Fruit fly (Drosophila melanogaster): ENCODE measurements around the gene muc.

Gene muc

DNA sequence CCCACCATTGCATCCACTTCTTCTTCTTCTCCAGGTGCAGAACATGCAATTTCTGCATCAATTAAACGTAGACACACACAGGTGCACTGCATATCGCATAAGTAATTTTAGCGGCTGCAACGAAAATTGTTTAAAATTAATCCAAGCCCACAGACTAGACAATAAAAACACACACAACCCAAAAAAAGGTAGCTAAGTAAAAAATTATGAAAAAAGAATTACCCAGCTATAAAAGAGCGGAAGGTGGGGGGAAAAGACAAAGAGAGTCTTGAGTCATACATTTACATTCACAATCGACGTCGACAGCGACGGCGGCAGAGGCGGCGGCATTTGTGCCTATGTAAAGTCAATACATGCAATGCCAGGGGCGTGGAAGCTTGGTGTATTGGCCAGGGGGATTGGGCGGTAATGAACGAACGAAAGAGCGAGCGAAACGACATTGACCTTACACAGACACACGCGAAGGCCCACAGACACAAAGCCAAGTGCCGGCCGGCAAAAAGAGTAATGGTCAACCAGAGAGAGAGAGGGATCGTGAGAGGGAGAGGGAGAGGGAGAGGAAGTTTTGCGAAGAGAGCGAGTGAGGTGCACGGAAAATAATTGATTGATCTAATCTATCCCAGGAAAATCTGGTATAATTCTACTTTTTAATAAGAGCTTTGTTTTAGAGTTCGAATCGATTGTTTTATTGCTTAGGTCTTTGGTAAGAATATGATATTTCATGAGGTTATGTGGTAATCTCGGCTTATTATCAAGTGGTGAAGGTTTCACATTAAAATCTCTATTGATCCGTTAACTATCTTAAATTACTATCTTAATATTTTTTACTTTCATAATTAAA lies 8.3 kb upstream of the muc start (continued):
- peak; percentile 44; the same call in 2 of the 3 replicates for TF ChIP-seq eg (GFP tag; IDR thresholded peaks at IDR 0.05)
- peak; percentile 81 for TF ChIP-seq CG34406 (GFP tag; optimal IDR thresholded peaks at IDR 0.05)
- TF ChIP-seq Ets96B (tag; optimal IDR thresholded peaks at IDR 0.05): peak; percentile 85
- TF ChIP-seq OdsH (GFP tag; optimal IDR thresholded peaks at IDR 0.05): peak; percentile 85
- TF ChIP-seq net (GFP tag; optimal IDR thresholded peaks at IDR 0.05): peak; percentile 67
- TF ChIP-seq Eip75B (GFP tag; optimal IDR thresholded peaks at IDR 0.05): peak; percentile 62
- TF ChIP-seq CG10631 (GFP tag; optimal IDR thresholded peaks at IDR 0.05): peak; percentile 87
- peak; percentile 57 for TF ChIP-seq Eip93F (GFP tag; optimal IDR thresholded peaks at IDR 0.05)
- TF ChIP-seq CG8319 (GFP tag; optimal IDR thresholded peaks at IDR 0.05): peak; percentile 68
- TF ChIP-seq lz (GFP tag; optimal IDR thresholded peaks at IDR 0.05): peak; percentile 83
- peak; percentile 86 for TF ChIP-seq CG8632 (GFP tag; optimal IDR thresholded peaks at IDR 0.05)
- TF ChIP-seq salr (GFP tag; optimal IDR thresholded peaks at IDR 0.05): peak; percentile 42 to 74
- peak; percentile 88 for TF ChIP-seq Met (GFP tag; optimal IDR thresholded peaks at IDR 0.05)
- peak; percentile 98 for TF ChIP-seq svp (GFP tag)
- peak; percentile 89 for TF ChIP-seq achi (GFP tag; optimal IDR thresholded peaks at IDR 0.05)
- peak; percentile 39 for TF ChIP-seq dac (GFP tag; optimal IDR thresholded peaks at IDR 0.05)
- TF ChIP-seq CG11902 (GFP tag; optimal IDR thresholded peaks at IDR 0.05): peak; percentile 42
- peak; percentile 84 for TF ChIP-seq Sox14 (GFP tag; optimal IDR thresholded peaks at IDR 0.05)
- peak; percentile 77 for TF ChIP-seq CG3032 (tag; optimal IDR thresholded peaks at IDR 0.05)
- peak; percentile 68 for TF ChIP-seq fd59A (GFP tag; optimal IDR thresholded peaks at IDR 0.05)

dm6 chr2L:7419408-7420304 lies 7.0 kb upstream of the muc start:
- TF ChIP-seq acj6 (GFP tag; optimal IDR thresholded peaks at IDR 0.05) (peak; percentile 30), CG8632 (GFP tag; optimal IDR thresholded peaks at IDR 0.05) (peak; percentile 49), salr (GFP tag; optimal IDR thresholded peaks at IDR 0.05) (peak in 1 of 2 experiments; percentile 43), Eip93F (GFP tag; optimal IDR thresholded peaks at IDR 0.05) (no peak), Eip78C (GFP tag) (peak; percentile 86), CG34406 (GFP tag; optimal IDR thresholded peaks at IDR 0.05) (peak; percentile 70), CG16779 (tag; optimal IDR thresholded peaks at IDR 0.05) (peak; percentile 44), CG4318 (GFP tag; optimal IDR thresholded peaks at IDR 0.05) (peak; percentile 38), fkh (GFP tag; optimal IDR thresholded peaks at IDR 0.05) (no peak), vri (GFP tag; optimal IDR thresholded peaks at IDR 0.05) (no peak), CG6163 (GFP tag; IDR thresholded peaks at IDR 0.05) (peak; percentile 65), CG1621 (tag; optimal IDR thresholded peaks at IDR 0.05) (no peak), CG3032 (tag; optimal IDR thresholded peaks at IDR 0.05) (peak; percentile 77), esn (GFP tag; optimal IDR thresholded peaks at IDR 0.05) (peak; percentile 89), CG6854 (GFP tag; optimal IDR thresholded peaks at IDR 0.05) (peak; percentile 31), CG15336 (GFP tag; IDR thresholded peaks at IDR 0.05) (peak; percentile 64), Hr38 (GFP tag; optimal IDR thresholded peaks at IDR 0.05) (no peak), CG11294 (GFP tag; IDR thresholded peaks at IDR 0.05) (0 out of 2 replicates have a peak, but pooled peaks have one; percentile 11), CG10669 (GFP tag; optimal IDR thresholded peaks at IDR 0.05) (peak; percentile 64), CG11902 (GFP tag; optimal IDR thresholded peaks at IDR 0.05) (peak; percentile 40), pdm3 (GFP tag; optimal IDR thresholded peaks at IDR 0.05) (peak; percentile 65), Ets96B (tag; optimal IDR thresholded peaks at IDR 0.05) (peak; percentile 58), CG31627 (GFP tag; optimal IDR thresholded peaks at IDR 0.05) (peak; percentile 65), topi (GFP tag; optimal IDR thresholded peaks at IDR 0.05) (peak; percentile 82), Hr39 (GFP tag; optimal IDR thresholded peaks at IDR 0.05) (peak; percentile 69), ss (GFP tag; optimal IDR thresholded peaks at IDR 0.05) (peak in 1 of 2 experiments; percentile 76), cyc (GFP tag; optimal IDR thresholded peaks at IDR 0.05) (peak; percentile 69), Hr4 (GFP tag; optimal IDR thresholded peaks at IDR 0.05) (peak; percentile 44), CG10631 (GFP tag; optimal IDR thresholded peaks at IDR 0.05) (peak; percentile 78), CG6808 (GFP tag; optimal IDR thresholded peaks at IDR 0.05) (peak; percentile 64), dsx (GFP tag; optimal IDR thresholded peaks at IDR 0.05; ENCODE audit: poor library complexity, severe bottlenecking) (peak; percentile 87), lz (GFP tag; optimal IDR thresholded peaks at IDR 0.05) (peak; percentile 85), eg (GFP tag; IDR thresholded peaks at IDR 0.05) (peak; percentile 52; the same call in 1 of the 3 replicates), achi (GFP tag; optimal IDR thresholded peaks at IDR 0.05) (peak; percentile 77), spab (GFP tag; optimal IDR thresholded peaks at IDR 0.05) (peak; percentile 15)

Data from whole organism, prepupa.